Worm (Caenorhabditis elegans): ENCODE measurements around the gene unc-34.
A peak's percentile ranks its signal among the peaks of the same experiment; 100 is the strongest.

Gene unc-34

DNA sequence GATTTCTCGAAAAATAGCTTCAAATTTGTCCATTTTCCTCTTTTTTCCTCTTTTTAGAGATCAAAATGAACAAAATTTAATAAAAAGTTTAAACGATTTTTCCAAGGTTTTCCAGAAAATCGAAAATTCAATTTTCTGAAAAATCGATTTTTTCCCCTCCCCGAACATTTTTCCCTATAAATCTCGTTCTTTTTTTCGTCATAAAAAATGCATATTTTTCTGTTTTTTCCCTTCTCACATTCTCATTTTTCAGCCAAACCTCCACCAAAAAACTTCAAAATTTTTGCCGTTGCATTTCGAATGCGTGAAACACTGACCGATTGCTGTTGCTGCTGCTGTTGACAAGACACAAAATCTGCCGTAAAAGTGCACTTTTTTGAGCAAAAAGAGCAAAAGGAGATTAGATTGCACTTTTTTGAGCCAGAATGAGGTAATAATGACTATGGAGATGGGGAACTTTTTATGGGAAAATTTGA, at the start of gene unc-34, which contains the start of gene Y50D4C.12:
TSS of gene unc-34 (plus strand) at position 426 of the 476 bp plus-strand sequence.
TSS of gene Y50D4C.12 (plus strand) at position 301 of the 476 bp plus-strand sequence.
- no peak for TF ChIP-seq ceh-45 (GFP tag; IDR thresholded peaks at IDR 0.05)
- no peak for TF ChIP-seq che-1 (tag; optimal IDR thresholded peaks at IDR 0.05)
- TF ChIP-seq sox-2 (GFP tag; IDR thresholded peaks at IDR 0.05), result no peak
- no peak for TF ChIP-seq unc-42 (tag; optimal IDR thresholded peaks at IDR 0.05)
- no peak for TF ChIP-seq rnt-1 (tag; optimal IDR thresholded peaks at IDR 0.05)
- no peak for TF ChIP-seq T23F11.4 (GFP tag; optimal IDR thresholded peaks at IDR 0.05)

DNA sequence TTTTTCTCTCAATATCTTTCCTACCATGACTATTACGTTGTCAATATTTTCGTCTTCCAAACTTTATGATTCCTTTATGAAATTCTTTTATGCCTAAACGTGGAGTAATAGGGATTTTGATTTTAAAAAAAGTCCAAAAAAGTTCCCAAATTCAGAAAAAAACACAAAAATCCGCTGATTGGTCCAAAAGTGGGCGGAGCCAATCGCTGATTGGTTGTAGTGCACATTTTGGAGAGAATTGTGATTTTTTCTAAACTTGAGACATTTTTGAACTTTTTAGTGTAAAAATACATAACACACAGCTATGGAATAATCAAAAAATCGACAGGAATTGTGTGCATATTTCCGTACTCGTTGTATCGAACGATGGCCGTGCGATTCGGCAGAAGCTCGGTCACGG, 43.2 kb upstream of the unc-34 start:
- no peak for TF ChIP-seq tbx-2 (tag; optimal IDR thresholded peaks at IDR 0.05)
- peak; percentile 66 for TF ChIP-seq nfya-1 (tag; optimal IDR thresholded peaks at IDR 0.05)

DNA sequence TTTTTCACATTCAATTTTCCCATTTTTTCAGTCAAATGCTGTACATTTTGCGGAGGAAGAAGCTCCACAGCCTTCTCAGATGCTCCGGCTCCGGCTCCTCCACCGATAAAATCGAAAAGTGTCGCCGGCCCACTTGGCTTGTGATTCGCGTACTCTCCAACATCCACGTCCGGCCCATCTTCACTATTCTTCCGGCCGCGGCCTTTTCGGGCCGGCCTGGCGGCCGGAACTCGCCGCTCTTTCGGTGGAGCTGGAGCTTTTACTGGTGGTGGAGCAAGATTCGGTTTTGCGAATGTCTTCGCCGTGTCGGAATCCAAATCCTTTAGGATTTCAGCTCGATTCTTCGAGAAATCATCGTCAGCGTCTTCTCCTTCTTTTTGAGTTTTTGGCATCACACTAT, 40.0 kb upstream of the unc-34 start:
- no peak for TF ChIP-seq unc-55 (GFP tag; optimal IDR thresholded peaks at IDR 0.05)
- TF ChIP-seq eyg-1 (tag; optimal IDR thresholded peaks at IDR 0.05), result no peak
- no peak for TF ChIP-seq madf-2 (tag; optimal IDR thresholded peaks at IDR 0.05)

DNA sequence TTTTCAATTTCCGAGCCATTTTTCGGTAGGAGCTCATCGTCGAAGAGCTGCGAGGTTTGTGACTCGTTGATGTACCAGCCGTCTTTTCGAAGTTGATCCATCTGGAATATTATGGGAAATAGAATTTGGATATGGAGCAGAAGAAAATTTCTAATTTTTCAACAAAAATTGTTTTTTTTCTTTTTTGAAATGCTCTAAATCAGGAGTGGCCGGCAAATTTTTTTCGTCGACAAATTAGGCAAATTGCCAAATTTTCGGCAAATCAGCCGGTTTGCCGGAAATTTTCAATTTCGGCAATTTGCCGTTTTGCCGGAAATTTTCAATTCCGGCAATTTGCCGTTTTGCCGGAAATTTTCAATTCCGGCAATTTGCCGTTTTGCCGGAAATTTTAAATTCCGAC, 37.4 kb upstream of the unc-34 start, which contains the start of gene Y50D4C.3:
TSS of gene Y50D4C.3 (minus strand) at position 101 of the 400 bp plus-strand sequence.
- TF ChIP-seq unc-55 (GFP tag; optimal IDR thresholded peaks at IDR 0.05) (no peak), ets-4 (tag; optimal IDR thresholded peaks at IDR 0.05) (no peak), ceh-6 (GFP tag; optimal IDR thresholded peaks at IDR 0.05) (no peak), gmeb-2 (tag; optimal IDR thresholded peaks at IDR 0.05) (no peak), ttx-3 (tag; optimal IDR thresholded peaks at IDR 0.05) (no peak), K02D7.2 (tag; optimal IDR thresholded peaks at IDR 0.05) (no peak), npax-4 (tag; optimal IDR thresholded peaks at IDR 0.05) (no peak), tbx-2 (tag; optimal IDR thresholded peaks at IDR 0.05) (no peak), K09A11.1 (tag; optimal IDR thresholded peaks at IDR 0.05; ENCODE audit: insufficient read depth) (no peak), che-1 (tag; optimal IDR thresholded peaks at IDR 0.05) (no peak), sdc-2 (tag; optimal IDR thresholded peaks at IDR 0.05) (no peak), pha-2 (tag; optimal IDR thresholded peaks at IDR 0.05) (no peak), ceh-9 (tag; optimal IDR thresholded peaks at IDR 0.05) (no peak), Y22D7AL.16 (tag; optimal IDR thresholded peaks at IDR 0.05) (no peak), dmd-4 (tag; optimal IDR thresholded peaks at IDR 0.05; ENCODE audit: borderline replicate concordance) (no peak), ceh-48 (tag; optimal IDR thresholded peaks at IDR 0.05) (no peak), fkh-6 (tag; optimal IDR thresholded peaks at IDR 0.05) (no peak), unc-3 (GFP tag; conservative IDR thresholded peaks at IDR 0.05) (no peak), unc-3 (tag; optimal IDR thresholded peaks at IDR 0.05) (no peak), fkh-10 (GFP tag; optimal IDR thresholded peaks at IDR 0.05) (no peak)

DNA sequence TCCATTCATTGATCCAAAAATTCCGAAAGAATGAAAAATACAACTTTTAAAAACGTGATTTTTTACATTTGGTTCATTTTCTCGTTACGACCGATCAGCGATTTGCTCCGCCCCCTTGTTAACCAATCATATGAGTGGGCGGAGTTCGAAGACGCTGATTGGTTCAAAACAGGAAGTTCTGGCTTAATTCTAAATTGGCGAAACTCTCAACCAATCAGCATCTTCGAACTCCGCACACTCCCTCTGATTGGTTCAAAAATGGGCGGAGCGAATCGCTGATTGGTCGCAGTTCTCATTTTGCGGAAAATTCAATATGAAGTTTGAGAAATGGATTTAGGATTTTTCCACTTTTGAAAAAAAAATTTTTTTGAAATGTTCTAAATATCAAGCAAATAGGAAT, 36.7 kb upstream of the unc-34 start:
- no peak for TF ChIP-seq ceh-6 (GFP tag; optimal IDR thresholded peaks at IDR 0.05)
- TF ChIP-seq nfya-1 (tag; optimal IDR thresholded peaks at IDR 0.05), result peak; percentile 82

DNA sequence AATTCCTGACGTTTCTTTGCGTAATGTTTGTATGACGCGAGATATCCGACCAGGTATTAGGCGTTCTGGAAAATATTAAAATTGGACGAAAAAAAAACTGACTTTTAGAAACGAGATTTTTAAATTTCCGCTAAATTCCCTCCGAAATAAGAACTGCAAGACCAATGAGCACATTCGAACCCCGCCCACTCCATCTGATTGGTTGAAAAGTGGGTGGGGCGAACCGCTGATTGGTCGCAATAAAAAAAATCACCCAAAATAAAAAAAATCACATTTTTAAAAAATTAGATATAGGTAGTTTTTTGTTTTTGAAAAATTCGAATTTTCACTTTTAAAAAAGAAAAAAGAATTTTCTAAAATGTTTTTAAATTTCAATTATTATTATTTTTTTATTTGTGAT, 33.4 kb upstream of the unc-34 start:
- no peak for TF ChIP-seq hlh-13 (GFP tag; optimal IDR thresholded peaks at IDR 0.05)
- TF ChIP-seq ets-4 (tag; optimal IDR thresholded peaks at IDR 0.05), result no peak
- peak; percentile 69 for TF ChIP-seq nfya-1 (tag; optimal IDR thresholded peaks at IDR 0.05)

DNA sequence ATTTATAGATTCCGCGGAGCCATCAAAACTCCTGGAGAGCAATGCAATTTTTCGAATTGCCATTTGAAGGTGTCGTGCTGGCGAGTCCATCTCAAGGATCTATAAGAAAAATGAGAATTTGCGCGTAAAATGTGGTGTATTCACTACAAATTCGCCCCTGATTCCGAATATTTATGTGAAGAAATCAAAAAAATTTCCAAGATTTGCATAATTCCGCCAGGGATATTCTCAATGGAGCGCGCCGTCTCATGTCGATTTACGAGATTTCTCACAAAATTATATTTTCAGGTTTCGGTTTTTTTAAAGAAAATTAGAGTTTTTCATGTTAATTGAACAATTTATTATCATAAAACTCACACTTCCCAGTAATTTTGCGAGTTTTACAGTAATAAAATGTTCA, 32.7 kb upstream of the unc-34 start, which contains the start of gene Y50D4C.6:
TSS of gene Y50D4C.6 (minus strand) at position 101 of the 400 bp plus-strand sequence.
- TF ChIP-seq pax-1 (tag; optimal IDR thresholded peaks at IDR 0.05), result no peak
- no peak for TF ChIP-seq ceh-19 (GFP tag; optimal IDR thresholded peaks at IDR 0.05)
